Fruit fly (Drosophila melanogaster) whole organism, wandering third instar larva: ENCODE data around the gene ZnT77C.

Experiments used
- CG32264 ChIP-seq: fragments of 200-800 bp; sonication (Bioruptor generic); optimal IDR thresholded peaks from 2 replicates; lab custom pipeline; 2016; ENCODE audit warnings: missing biosample characterization, missing genetic modification characterization
- CrebA ChIP-seq: fragments of 200-800 bp; sonication (Bioruptor generic); optimal IDR thresholded peaks from 2 replicates; lab custom pipeline; 2016; ENCODE audit warnings: missing biosample characterization, mild to moderate bottlenecking, missing genetic modification characterization, borderline replicate concordance
- Mio ChIP-seq: sonication (Bioruptor generic); optimal IDR thresholded peaks from 2 replicates; lab custom pipeline; 2016; ENCODE audit warnings: missing biosample characterization, missing genetic modification characterization
- br ChIP-seq: fragments of 200-800 bp; sonication (Bioruptor generic); optimal IDR thresholded peaks from 2 replicates; lab custom pipeline; 2016; ENCODE audit warnings: missing biosample characterization, missing genetic modification characterization
- dl ChIP-seq, 2 experiments: fragments of 175-275, 200-275 bp in 1 of 2; fragments of 200-275 bp in 1 of 2; sonication (Bioruptor generic); optimal IDR thresholded peaks; lab custom pipeline; 2018; ENCODE audit warnings: mild to moderate bottlenecking in 2 of 2, missing biosample characterization in 2 of 2, missing genetic modification characterization in 2 of 2, moderate library complexity in 2 of 2; ENCODE audit not compliant: partially characterized antibody in 2 of 2, insufficient read depth in 1 of 2
- ey ChIP-seq: fragments of 200-800 bp; sonication (Bioruptor generic); optimal IDR thresholded peaks from 2 replicates; lab custom pipeline; 2016; ENCODE audit warnings: missing biosample characterization, missing genetic modification characterization
- fru ChIP-seq: fragments of 200-800 bp; sonication (Bioruptor generic); optimal IDR thresholded peaks from 3 replicates; lab custom pipeline; 2016; ENCODE audit warnings: missing biosample characterization, mild to moderate bottlenecking, missing genetic modification characterization
- h ChIP-seq: fragments of 200-800 bp; sonication (Bioruptor generic); optimal IDR thresholded peaks from 3 replicates; lab custom pipeline; 2016; ENCODE audit warnings: missing biosample characterization, mild to moderate bottlenecking, missing genetic modification characterization

dm6 chr3L:20474789-20475208, 19.9 kb downstream of the ZnT77C start:
- TF ChIP-seq CrebA (GFP tag; lab: Kevin White, UChicago) (no peak), Mio (GFP tag; lab: Kevin White, UChicago) (peak; percentile 2), CG32264 (GFP tag; lab: Kevin White, UChicago) (peak; percentile 67), dl (GFP tag; optimal IDR thresholded peaks at IDR 0.05; lab: Kevin White, UChicago; ENCODE audit: insufficient read depth in 1 of 2, partially characterized antibody in 2 of 2) (no peak), ey (GFP tag; lab: Kevin White, UChicago) (peak; percentile 85), fru (GFP tag; lab: Kevin White, UChicago) (peak; percentile 83), h (GFP tag; lab: Kevin White, UChicago) (peak; percentile 91), br (GFP tag; lab: Kevin White, UChicago) (peak; percentile 86)
